Worm (Caenorhabditis elegans) whole organism, L1 larva: Measurements from ENCODE around the gene memo-1.
A peak's percentile ranks its signal among the peaks of the same experiment; 100 is the strongest.

Source experiments
- Y116A8C.19 ChIP-seq: sonication (generic microtip); optimal IDR thresholded peaks from 2 replicates; lab custom pipeline; 2016; ENCODE audit warnings: missing compliant biosample characterization, missing genetic modification characterization, borderline replicate concordance
- aha-1 ChIP-seq: fragments of 150-350 bp; optimal IDR thresholded peaks from 2 replicates; lab custom pipeline; 2014; ENCODE audit warnings: missing biosample characterization, missing genetic modification characterization
- blmp-1 ChIP-seq: fragments of 150-350 bp; optimal IDR thresholded peaks from 2 replicates; lab custom pipeline; 2014; ENCODE audit warnings: missing biosample characterization, missing genetic modification characterization
- ceh-63 ChIP-seq: fragments of 200-800 bp; sonication (Bioruptor generic); optimal IDR thresholded peaks from 2 replicates; lab custom pipeline; 2018; ENCODE audit warnings: mild to moderate bottlenecking, missing genetic modification characterization, missing compliant biosample characterization
- ces-1 ChIP-seq: fragments of 150-350 bp; optimal IDR thresholded peaks from 2 replicates; lab custom pipeline; 2014; ENCODE audit warnings: missing biosample characterization, missing genetic modification reagents, missing genetic modification characterization
- dsc-1 ChIP-seq: sonication (generic microtip); optimal IDR thresholded peaks from 2 replicates; lab custom pipeline; 2016; ENCODE audit warnings: mild to moderate bottlenecking, missing genetic modification characterization, missing compliant biosample characterization
- efl-1 ChIP-seq, 4 experiments: fragments of 150-350 bp; optimal IDR thresholded peaks in 3 of 4; peaks in 1 of 4; 1 replicate in 1 of 4; 2 replicates in 3 of 4; lab custom pipeline; 2014; ENCODE audit warnings: missing biosample characterization in 2 of 4, missing genetic modification characterization in 2 of 4, missing genetic modification reagents in 2 of 4
- elt-3 ChIP-seq, 6 experiments: fragments of 150-350 bp in 1 of 6; sonication (generic microtip); optimal IDR thresholded peaks; 2 replicates each; lab custom pipeline; 2017 to 2018; ENCODE audit warnings: missing biosample characterization in 6 of 6, missing genetic modification characterization in 6 of 6, inconsistent platforms in 1 of 6
- fkh-10 ChIP-seq: sonication (generic microtip); optimal IDR thresholded peaks from 2 replicates; lab custom pipeline; 2017; ENCODE audit warnings: missing biosample characterization, missing genetic modification reagents, missing genetic modification characterization
- fkh-4 ChIP-seq: sonication (generic microtip); optimal IDR thresholded peaks from 2 replicates; lab custom pipeline; 2016; ENCODE audit warnings: missing compliant biosample characterization, missing genetic modification characterization, borderline replicate concordance
- fos-1 ChIP-seq: fragments of 150-350 bp; optimal IDR thresholded peaks from 2 replicates; lab custom pipeline; 2014; ENCODE audit warnings: missing biosample characterization, missing genetic modification characterization
- isw-1 ChIP-seq: fragments of 200-800 bp; sonication (Bioruptor generic); IDR thresholded peaks from 2 replicates; pipeline ENCODE4 v1.3.6; 2022; ENCODE audit warnings: missing genetic modification characterization, missing compliant biosample characterization
- lin-13 ChIP-seq: fragments of 150-350 bp; optimal IDR thresholded peaks from 2 replicates; lab custom pipeline; 2014; ENCODE audit warnings: missing biosample characterization, missing genetic modification reagents, missing genetic modification characterization
- lin-14 ChIP-seq: fragments of 200-800 bp; sonication (Bioruptor generic); optimal IDR thresholded peaks from 2 replicates; lab custom pipeline; 2018; ENCODE audit warnings: mild to moderate bottlenecking, missing genetic modification characterization, moderate library complexity, missing compliant biosample characterization
- lin-15B ChIP-seq: fragments of 150-350 bp; sonication (generic microtip); optimal IDR thresholded peaks from 3 replicates; lab custom pipeline; 2014; ENCODE audit warnings: missing biosample characterization, missing genetic modification characterization
- lin-35 ChIP-seq, 2 experiments: fragments of 150-350 bp; optimal IDR thresholded peaks; 2 replicates each; lab custom pipeline; 2014; ENCODE audit warnings: missing biosample characterization in 2 of 2, missing genetic modification characterization in 2 of 2, missing genetic modification reagents in 2 of 2
- mep-1 ChIP-seq: fragments of 150-350 bp; optimal IDR thresholded peaks from 2 replicates; lab custom pipeline; 2014; ENCODE audit warnings: missing biosample characterization, missing genetic modification characterization
- nhr-11 ChIP-seq: fragments of 150-350 bp; optimal IDR thresholded peaks from 2 replicates; lab custom pipeline; 2014; ENCODE audit warnings: missing biosample characterization, missing genetic modification characterization
- nhr-12 ChIP-seq: sonication (generic microtip); optimal IDR thresholded peaks from 2 replicates; lab custom pipeline; 2017; ENCODE audit warnings: missing biosample characterization, missing genetic modification characterization
- nhr-76 ChIP-seq: sonication (generic microtip); optimal IDR thresholded peaks from 2 replicates; lab custom pipeline; 2017; ENCODE audit warnings: missing biosample characterization, missing genetic modification characterization
- nhr-77 ChIP-seq: fragments of 150-350 bp; optimal IDR thresholded peaks from 2 replicates; lab custom pipeline; 2014; ENCODE audit warnings: missing biosample characterization, missing genetic modification characterization
- nhr-85 ChIP-seq: sonication (generic microtip); peaks from one replicate; lab custom pipeline; 2016; ENCODE audit warnings: missing genetic modification characterization, inconsistent platforms, missing compliant biosample characterization
- rnt-1 ChIP-seq: sonication (generic microtip); optimal IDR thresholded peaks from 2 replicates; lab custom pipeline; 2016; ENCODE audit warnings: mild to moderate bottlenecking, missing genetic modification characterization, moderate library complexity, missing compliant biosample characterization
- sptf-1 ChIP-seq: fragments of 150-350 bp; optimal IDR thresholded peaks from 2 replicates; lab custom pipeline; 2014; ENCODE audit warnings: missing biosample characterization, missing genetic modification characterization
- sup-37 ChIP-seq: fragments of 200-800 bp; sonication (Bioruptor generic); optimal IDR thresholded peaks from 2 replicates; lab custom pipeline; 2018; ENCODE audit warnings: mild to moderate bottlenecking, missing genetic modification characterization, missing compliant biosample characterization
- tbx-2 ChIP-seq: sonication (generic microtip); optimal IDR thresholded peaks from 2 replicates; lab custom pipeline; 2016; ENCODE audit warnings: missing genetic modification characterization, missing compliant biosample characterization
- tlp-1 ChIP-seq: fragments of 150-350 bp; optimal IDR thresholded peaks from 2 replicates; lab custom pipeline; 2014; ENCODE audit warnings: missing biosample characterization, missing genetic modification characterization
- unc-130 ChIP-seq: fragments of 150-350 bp; optimal IDR thresholded peaks from 2 replicates; lab custom pipeline; 2017; ENCODE audit warnings: missing biosample characterization, missing genetic modification characterization, inconsistent platforms
- vab-15 ChIP-seq: sonication (generic microtip); optimal IDR thresholded peaks from 2 replicates; lab custom pipeline; 2017; ENCODE audit warnings: missing genotype, mild to moderate bottlenecking, missing genetic modification characterization, missing compliant biosample characterization
- xbp-1 ChIP-seq: sonication (generic microtip); optimal IDR thresholded peaks from 2 replicates; lab custom pipeline; 2016; ENCODE audit warnings: missing genetic modification characterization, missing compliant biosample characterization
- ztf-11 ChIP-seq, 2 experiments: sonication (generic microtip); optimal IDR thresholded peaks; 2 replicates each; lab custom pipeline; 2016 to 2017; ENCODE audit warnings: missing genetic modification characterization in 2 of 2, missing biosample characterization in 1 of 2, missing compliant biosample characterization in 1 of 2

The memo-1 gene

DNA sequence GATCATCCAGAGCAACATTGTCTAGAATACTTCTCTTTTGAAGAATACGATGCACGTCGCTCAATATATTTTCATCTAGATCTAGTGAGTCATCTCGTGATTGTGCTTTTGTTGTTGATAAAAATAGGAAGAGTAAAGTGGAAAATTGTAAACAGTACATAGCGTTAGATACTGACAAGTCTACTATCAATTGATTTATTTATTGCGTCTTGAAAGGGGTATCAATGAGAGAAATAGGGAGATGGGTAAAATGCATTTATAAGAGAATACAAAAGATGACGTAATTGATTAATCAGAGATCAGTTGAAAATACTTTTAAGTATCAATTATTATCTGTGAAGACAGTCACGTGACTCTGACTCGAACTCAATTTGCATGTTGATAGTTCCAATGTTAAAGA is 10.1 kb downstream of the memo-1 start, which contains the start of gene txt-5 (continued):
- TF ChIP-seq fkh-10 (GFP tag; lab: Kevin White, UChicago) (no peak), lin-35 (GFP tag; optimal IDR thresholded peaks at IDR 0.05; lab: Kevin White, UChicago) (peak in 1 of 2 experiments; percentile 43), unc-130 (tag; lab: Kevin White, UChicago) (no peak), fkh-4 (tag; lab: Kevin White, UChicago) (no peak), nhr-11 (tag; lab: Kevin White, UChicago) (no peak), sup-37 (no peak), isw-1 (no peak), elt-3 (tag; optimal IDR thresholded peaks at IDR 0.05; lab: Kevin White, UChicago) (peak in 3 of 6 experiments; percentile 43 to 83 (median 68)), lin-15B (tag; lab: Kevin White, UChicago) (no peak)

DNA sequence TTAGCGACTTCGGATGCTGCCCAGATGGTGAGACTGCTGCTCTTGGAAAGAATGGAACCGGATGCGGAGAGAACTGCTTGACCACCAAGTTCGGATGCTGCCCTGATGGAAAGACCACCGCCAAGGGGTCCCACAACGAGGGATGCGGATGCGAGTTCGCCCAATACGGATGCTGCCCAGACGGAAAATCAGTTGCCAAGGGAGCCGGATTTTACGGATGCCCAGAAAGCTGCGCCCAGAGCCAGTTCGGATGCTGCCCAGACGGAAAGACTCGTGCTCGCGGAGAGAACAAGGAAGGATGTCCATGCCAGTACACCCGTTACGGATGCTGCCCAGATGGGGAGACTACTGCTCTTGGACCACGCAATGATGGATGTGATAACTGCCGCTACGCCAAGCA is 16.0 kb downstream of the memo-1 start:
- TF ChIP-seq efl-1 (optimal IDR thresholded peaks at IDR 0.05; lab: Kevin White, UChicago) (no peak), efl-1 (GFP tag; optimal IDR thresholded peaks at IDR 0.05 in 1 of 2; lab: Kevin White, UChicago) (peak in 1 of 2 experiments; percentile 65), isw-1 (no peak), mep-1 (tag; lab: Kevin White, UChicago) (no peak)

DNA sequence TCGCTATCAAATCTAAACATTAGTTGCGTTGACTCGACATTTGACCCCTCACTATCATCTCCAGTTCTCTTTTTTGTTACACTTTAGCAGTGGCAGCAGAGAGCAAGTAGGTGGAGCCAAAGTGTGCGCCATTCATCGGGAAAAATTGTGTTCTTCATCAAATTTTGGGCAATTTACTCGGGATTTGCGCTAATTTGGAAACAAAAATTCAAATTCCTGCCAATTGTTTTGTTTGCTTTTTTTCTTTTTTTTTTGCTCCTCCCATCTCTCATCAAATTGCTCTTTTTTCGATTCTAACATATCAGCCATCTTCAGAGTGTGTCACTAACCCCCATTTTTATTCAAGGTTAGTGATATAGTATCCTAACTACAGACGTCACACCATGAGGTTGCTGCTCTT is 20.1 kb downstream of the memo-1 start, which contains the start of gene mig-6:
mig-6 (plus strand) TSS at position 301 of the 400 bp plus-strand sequence.
- TF ChIP-seq Y116A8C.19 (tag; lab: Kevin White, UChicago), result no peak

DNA sequence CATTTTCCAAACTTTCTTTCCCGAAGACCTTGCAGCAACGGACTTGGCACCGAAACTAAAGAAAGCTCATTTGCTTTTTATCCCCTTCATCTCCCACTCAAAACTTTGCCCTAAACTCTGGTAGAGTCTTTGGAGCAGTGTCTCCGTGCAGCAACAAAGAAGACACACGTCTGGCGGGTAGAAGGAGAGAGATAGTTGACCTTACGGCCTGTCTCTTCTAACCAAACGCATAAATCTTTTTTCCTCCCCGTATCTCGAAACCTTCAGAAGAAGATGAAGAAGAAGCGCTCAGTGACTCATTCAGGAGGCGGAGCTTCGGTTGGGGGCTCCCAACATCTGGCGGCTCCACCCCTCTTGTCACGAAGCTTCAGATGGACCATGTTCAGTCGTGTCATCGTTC is 20.6 kb downstream of the memo-1 start:
- TF ChIP-seq ces-1 (GFP tag; lab: Kevin White, UChicago) (no peak), ztf-11 (tag; optimal IDR thresholded peaks at IDR 0.05; lab: Kevin White, UChicago) (no peak), dsc-1 (tag; lab: Kevin White, UChicago) (peak; percentile 49), rnt-1 (tag; lab: Kevin White, UChicago) (peak; percentile 54)
- TF ChIP-seq, all 84 proteins: peak for 2

DNA sequence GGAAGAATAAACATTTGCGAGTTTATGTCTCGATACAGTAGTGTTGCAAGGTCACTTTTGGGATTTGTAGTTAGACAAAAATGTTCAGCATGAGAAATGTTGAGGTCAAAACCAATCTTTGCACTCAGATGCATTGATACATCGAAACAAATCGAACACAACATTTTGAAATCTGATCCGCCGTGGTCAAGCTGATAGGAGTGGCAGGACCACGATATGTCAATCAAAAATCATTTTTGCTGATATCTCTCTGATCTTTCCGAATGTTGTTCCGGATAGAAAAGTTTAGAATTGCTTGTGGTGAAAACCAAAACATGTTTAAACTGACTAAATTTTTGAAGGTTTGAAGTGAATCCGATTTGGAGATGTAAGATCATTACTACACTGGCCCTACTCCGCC is 21.1 kb downstream of the memo-1 start:
- TF ChIP-seq lin-13, result no peak
- TF ChIP-seq ceh-63 (GFP tag; lab: Kevin White, UChicago), result no peak
- TF ChIP-seq sptf-1 (tag; lab: Kevin White, UChicago), result no peak
- no peak for TF ChIP-seq nhr-11 (tag; lab: Kevin White, UChicago)
- no peak for TF ChIP-seq blmp-1 (tag; lab: Kevin White, UChicago)
- no peak for TF ChIP-seq tbx-2 (tag; lab: Kevin White, UChicago)
- no peak for TF ChIP-seq vab-15 (tag; lab: Kevin White, UChicago)
- no peak for TF ChIP-seq aha-1 (tag; lab: Kevin White, UChicago)
- no peak for TF ChIP-seq lin-14 (GFP tag; lab: Kevin White, UChicago)
- no peak for TF ChIP-seq xbp-1 (tag; lab: Kevin White, UChicago)
- no peak for TF ChIP-seq nhr-12 (tag; lab: Kevin White, UChicago)
- no peak for TF ChIP-seq fos-1 (tag; lab: Kevin White, UChicago)
- no peak for TF ChIP-seq nhr-85
- TF ChIP-seq lin-35 (GFP tag; optimal IDR thresholded peaks at IDR 0.05; lab: Kevin White, UChicago), result no peak
- no peak for TF ChIP-seq tlp-1
- no peak for TF ChIP-seq nhr-77
- TF ChIP-seq, all 84 proteins: peak for 0

DNA sequence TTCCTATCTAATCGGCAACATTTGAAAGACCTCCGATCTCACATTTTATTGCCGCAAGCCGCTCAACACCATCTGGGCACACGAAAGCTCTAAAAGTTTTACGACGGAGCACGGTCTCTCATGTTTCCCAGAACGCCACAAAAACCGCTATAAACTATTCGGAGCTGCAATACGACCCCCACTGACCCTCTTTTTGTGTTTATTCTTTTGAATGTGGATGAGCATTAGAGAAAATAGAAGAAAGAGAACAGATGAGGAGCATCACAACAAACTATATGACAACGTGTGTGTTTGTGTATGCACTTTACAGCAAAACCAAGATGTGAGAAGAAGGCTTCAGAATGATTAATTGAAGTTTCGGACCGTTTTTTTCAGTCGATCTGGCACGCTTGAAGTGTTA is 22.8 kb downstream of the memo-1 start:
- peak; percentile 70 for TF ChIP-seq dsc-1 (tag; lab: Kevin White, UChicago)
- no peak for TF ChIP-seq nhr-76 (tag; lab: Kevin White, UChicago)
- no peak for TF ChIP-seq efl-1 (optimal IDR thresholded peaks at IDR 0.05; lab: Kevin White, UChicago)
- TF ChIP-seq efl-1 (GFP tag; optimal IDR thresholded peaks at IDR 0.05 in 1 of 2; lab: Kevin White, UChicago), result peak in 1 of 2 experiments; percentile 72
